Worm (Caenorhabditis elegans) whole organism, L4/young adult: Measurements from ENCODE around the gene Y37H2A.10.

Experiments used
- W03F9.2 ChIP-seq: fragments of 150-350 bp; optimal IDR thresholded peaks from 2 replicates; lab custom pipeline; 2014; ENCODE audit warnings: missing biosample characterization, missing genetic modification characterization
- dao-5 ChIP-seq: sonication (generic microtip); optimal IDR thresholded peaks from 2 replicates; lab custom pipeline; 2016; ENCODE audit warnings: missing genotype, missing genetic modification characterization, moderate library complexity, missing compliant biosample characterization
- him-1 ChIP-seq: sonication (generic microtip); optimal IDR thresholded peaks from 2 replicates; lab custom pipeline; 2016; ENCODE audit warnings: missing genotype, missing genetic modification reagents, missing genetic modification characterization, missing compliant biosample characterization

Gene Y37H2A.10

ce11 chrV:18142549-18142948 is 3.8 kb downstream of the Y37H2A.10 start, which contains the start of gene Y37H2A.13:
TSS of gene Y37H2A.13 (plus strand) at chrV:18142849.
- no peak for TF ChIP-seq W03F9.2 (tag; lab: Kevin White, UChicago)
- no peak for TF ChIP-seq dao-5 (tag; lab: Kevin White, UChicago)
- no peak for TF ChIP-seq him-1

ce11 chrV:18143445-18143844 is 4.7 kb downstream of the Y37H2A.10 start, which contains the start of gene Y37H2A.14:
TSS of gene Y37H2A.14 (plus strand) at chrV:18143745.
- TF ChIP-seq him-1 (no peak), W03F9.2 (tag; lab: Kevin White, UChicago) (no peak), dao-5 (tag; lab: Kevin White, UChicago) (no peak)

DNA sequence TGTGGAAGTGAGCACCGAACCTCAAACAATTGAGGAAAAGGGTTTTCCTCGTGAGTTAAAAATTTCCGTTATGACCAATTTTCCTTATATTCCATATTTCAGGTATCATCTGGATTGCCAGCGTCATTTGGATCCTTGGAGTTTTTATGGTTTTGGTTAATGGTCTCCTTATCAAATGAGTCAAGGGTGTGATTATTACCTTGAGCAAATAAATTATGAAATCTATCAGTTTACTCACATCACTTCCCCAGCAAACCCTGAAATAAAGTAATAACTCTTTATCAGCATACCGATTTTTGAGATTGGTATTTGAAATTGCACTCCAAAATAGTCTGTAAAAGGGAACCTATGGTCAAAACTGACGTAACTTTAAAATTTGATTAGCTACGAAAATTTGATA is 5.6 kb downstream of the Y37H2A.10 start:
- TF ChIP-seq him-1: no peak
- no peak for TF ChIP-seq W03F9.2 (tag; lab: Kevin White, UChicago)
- no peak for TF ChIP-seq dao-5 (tag; lab: Kevin White, UChicago)

DNA sequence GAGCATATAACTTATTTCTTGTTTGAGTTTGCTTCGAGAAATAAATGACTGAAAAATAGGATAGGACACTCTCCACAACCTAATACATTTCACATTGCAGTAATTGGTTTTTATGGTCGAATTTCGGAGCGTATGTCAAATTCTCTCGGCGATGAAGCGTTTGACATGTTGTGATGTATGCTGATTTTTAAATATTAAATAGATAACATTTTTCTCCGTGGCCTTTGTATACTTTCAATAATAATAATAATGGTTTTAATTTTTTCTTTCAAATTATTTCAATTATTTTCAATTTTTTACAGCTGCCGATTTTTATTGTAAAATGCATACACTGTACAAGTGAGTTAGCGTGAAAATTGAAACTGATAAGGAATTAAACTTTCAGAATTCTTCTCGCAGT is 7.3 kb downstream of the Y37H2A.10 start, which contains the start of gene C14A6.3:
Gene C14A6.3, plus strand, starts transcription at position 301 of the 400 bp plus-strand sequence.
- TF ChIP-seq him-1: no peak
- no peak for TF ChIP-seq W03F9.2 (tag; lab: Kevin White, UChicago)
- no peak for TF ChIP-seq dao-5 (tag; lab: Kevin White, UChicago)

ce11 chrV:18157707-18158106 is 18.9 kb downstream of the Y37H2A.10 start, which contains the start of gene clec-48:
TSS of gene clec-48 (plus strand) at chrV:18158026.
- TF ChIP-seq W03F9.2 (tag; lab: Kevin White, UChicago) (no peak), him-1 (no peak), dao-5 (tag; lab: Kevin White, UChicago) (no peak)

DNA sequence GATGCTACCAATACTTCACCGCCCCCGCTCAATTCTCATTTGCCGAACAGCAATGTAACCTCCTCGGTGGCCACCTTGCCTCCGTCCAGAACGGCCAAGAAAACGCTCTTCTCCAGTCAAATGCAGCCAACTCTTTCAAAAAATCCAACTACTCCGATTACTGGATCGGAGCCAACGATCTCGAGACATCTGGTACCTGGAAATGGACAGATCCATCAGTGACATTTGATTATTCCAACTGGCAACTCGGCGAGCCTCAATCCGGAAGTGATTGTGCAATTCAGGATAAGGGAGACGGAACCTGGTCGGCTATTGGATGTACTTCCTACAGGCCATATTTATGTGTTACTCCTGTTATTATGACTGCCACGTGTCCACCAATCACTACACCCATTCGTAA is 19.4 kb downstream of the Y37H2A.10 start:
- TF ChIP-seq him-1 (no peak), dao-5 (tag; lab: Kevin White, UChicago) (no peak), W03F9.2 (tag; lab: Kevin White, UChicago) (no peak)

DNA sequence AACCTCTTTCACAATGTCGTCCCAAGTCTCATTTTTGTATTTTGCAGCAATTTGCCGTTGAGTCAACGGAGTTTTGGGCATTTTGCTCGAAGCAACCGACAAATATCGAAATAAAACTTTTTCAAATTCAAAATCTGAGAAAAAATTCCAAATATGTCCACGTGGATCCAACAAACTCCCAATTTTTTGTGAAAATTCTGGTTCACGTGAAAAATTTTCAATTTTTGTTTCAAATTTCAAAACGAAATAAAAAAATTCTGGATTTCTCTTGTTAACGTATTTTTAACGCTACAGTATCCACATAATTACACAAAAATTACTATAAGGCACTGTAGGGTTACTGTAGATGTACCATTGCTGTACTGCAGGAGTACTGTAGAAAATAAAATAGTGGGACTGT is 22.4 kb downstream of the Y37H2A.10 start, which contains the start of gene C14A6.13:
Gene C14A6.13, minus strand, starts transcription at position 101 of the 400 bp plus-strand sequence.
- TF ChIP-seq dao-5 (tag; lab: Kevin White, UChicago): no peak
- TF ChIP-seq W03F9.2 (tag; lab: Kevin White, UChicago): no peak
- no peak for TF ChIP-seq him-1

DNA sequence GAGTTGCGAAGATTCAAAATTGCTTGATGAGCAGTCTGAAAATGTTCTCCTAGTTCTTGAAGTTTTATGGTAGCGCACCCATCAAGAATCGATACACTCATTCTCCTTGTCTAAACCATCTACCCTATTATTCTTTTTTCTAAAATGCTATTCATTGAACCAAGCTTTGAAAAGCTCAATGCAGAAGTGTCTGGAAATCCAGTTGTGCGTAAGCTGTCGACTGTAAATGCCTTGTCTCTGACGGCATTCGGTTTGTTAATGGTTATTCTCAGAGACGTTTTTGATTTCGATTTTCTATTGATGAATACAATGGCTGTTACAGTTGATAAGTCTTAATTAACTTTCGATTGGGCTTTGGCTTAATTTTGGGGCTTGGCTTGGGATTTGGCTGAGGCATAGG is 23.8 kb downstream of the Y37H2A.10 start, which contains the start of gene C14A6.12:
Gene C14A6.12, minus strand, starts transcription at position 101 of the 400 bp plus-strand sequence.
- TF ChIP-seq him-1 (no peak), W03F9.2 (tag; lab: Kevin White, UChicago) (no peak), dao-5 (tag; lab: Kevin White, UChicago) (no peak)

DNA sequence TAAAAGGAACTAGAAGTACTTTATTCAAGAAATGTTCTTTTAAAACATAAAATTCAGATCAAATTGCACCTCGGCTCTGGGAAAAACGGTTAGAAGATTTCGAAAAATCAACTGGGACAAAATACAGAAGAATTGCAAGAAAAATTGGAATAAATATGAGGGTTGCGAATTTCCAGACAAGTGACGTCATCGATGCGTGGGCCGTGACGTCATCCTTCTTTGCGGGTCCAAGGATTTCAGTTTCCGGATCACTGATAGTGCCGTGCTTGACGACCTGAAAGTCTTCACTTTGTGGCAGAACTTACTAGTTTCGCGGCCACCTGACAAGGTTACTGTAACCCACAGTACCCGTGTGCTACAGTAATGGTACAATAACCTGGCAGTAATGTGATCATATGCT is 24.6 kb downstream of the Y37H2A.10 start:
- no peak for TF ChIP-seq W03F9.2 (tag; lab: Kevin White, UChicago)
- no peak for TF ChIP-seq him-1

ce11 chrV:18164758-18165157 is 26.0 kb downstream of the Y37H2A.10 start, which contains the start of gene C14A6.5:
TSS of gene C14A6.5 (minus strand) at chrV:18164858.
- TF ChIP-seq dao-5 (tag; lab: Kevin White, UChicago): no peak
- TF ChIP-seq him-1: no peak
- no peak for TF ChIP-seq W03F9.2 (tag; lab: Kevin White, UChicago)

ce11 chrV:18167161-18167560 is 28.4 kb downstream of the Y37H2A.10 start, which contains the start of gene C14A6.6:
TSS of gene C14A6.6 (minus strand) at chrV:18167261.
- TF ChIP-seq dao-5 (tag; lab: Kevin White, UChicago) (no peak), W03F9.2 (tag; lab: Kevin White, UChicago) (no peak), him-1 (no peak)

- TF ChIP-seq him-1 (no peak), W03F9.2 (tag; lab: Kevin White, UChicago) (no peak), dao-5 (tag; lab: Kevin White, UChicago) (no peak)
Measured at ce11 chrV:18168266-18168665, 29.5 kb downstream of the Y37H2A.10 start, which contains the start of gene C14A6.7. TSS of gene C14A6.7 (minus strand) at chrV:18168366.

DNA sequence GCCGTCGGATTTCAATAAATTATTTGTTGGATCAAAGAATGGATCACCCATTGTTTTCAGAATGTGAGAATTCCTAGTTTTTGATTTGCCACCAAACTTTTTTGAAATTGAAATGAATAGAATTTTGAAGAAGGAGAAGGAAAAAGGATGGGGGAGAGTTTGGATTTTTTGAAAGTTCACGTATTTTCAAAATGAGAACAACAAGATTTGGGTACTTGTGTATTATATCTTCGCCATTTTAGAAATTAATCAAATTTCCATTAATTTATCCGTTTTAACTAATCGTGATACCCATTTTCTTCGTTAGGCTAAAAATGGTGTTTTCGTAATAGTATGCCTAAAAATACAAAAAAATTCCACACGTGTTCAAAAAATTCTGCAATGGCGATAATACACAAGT is 32.8 kb downstream of the Y37H2A.10 start, which contains the start of gene C14A6.8:
Gene C14A6.8, minus strand, starts transcription at position 101 of the 400 bp plus-strand sequence.
- TF ChIP-seq dao-5 (tag; lab: Kevin White, UChicago) (no peak), him-1 (no peak), W03F9.2 (tag; lab: Kevin White, UChicago) (no peak)

DNA sequence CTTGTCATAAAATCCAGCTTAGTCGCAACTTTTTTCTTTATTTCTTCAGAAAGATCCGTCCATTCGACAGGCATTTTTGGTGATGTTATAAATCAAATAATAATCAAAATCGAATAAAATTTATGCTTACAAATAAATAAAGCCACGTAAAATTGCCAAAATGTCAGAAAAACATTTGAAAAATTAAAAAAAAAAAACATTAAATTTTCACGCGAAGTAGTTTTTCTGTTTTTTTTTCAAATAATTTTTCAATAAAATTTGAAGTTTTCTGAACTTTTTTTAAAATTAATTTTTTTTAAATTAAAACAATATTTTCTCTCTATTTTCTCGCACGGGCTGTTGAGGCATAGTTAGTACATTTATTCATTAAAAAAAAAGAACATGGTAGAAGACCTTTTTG is 39.9 kb downstream of the Y37H2A.10 start, which contains the start of gene C31G12.4:
Gene C31G12.4, minus strand, starts transcription at position 101 of the 400 bp plus-strand sequence.
- TF ChIP-seq dao-5 (tag; lab: Kevin White, UChicago) (no peak), W03F9.2 (tag; lab: Kevin White, UChicago) (no peak), him-1 (no peak)

DNA sequence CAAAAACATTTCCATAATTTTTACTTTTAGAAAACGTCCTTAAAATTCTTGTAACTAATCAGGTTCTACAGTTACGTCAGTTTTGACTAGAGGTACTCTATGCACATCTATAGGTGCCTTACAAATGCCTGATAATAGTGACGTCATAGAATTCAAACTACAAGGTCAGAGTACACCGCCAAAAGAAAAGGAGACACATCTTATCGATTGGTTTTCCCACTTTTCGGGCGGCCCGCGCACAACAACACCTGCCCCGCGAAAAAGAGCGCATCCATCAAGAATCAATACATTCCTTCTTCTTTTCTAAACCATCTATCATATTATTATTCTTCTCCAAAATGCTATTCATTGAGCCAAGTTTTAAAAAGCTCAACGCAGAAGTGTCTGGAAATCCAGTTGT is 40.9 kb downstream of the Y37H2A.10 start, which contains the start of gene C31G12.1:
Gene C31G12.1, plus strand, starts transcription at position 301 of the 400 bp plus-strand sequence.
- no peak for TF ChIP-seq him-1
- no peak for TF ChIP-seq dao-5 (tag; lab: Kevin White, UChicago)
- TF ChIP-seq W03F9.2 (tag; lab: Kevin White, UChicago): no peak
